ENCODE assay signal across 4 fruit fly cellular contexts in the genomic region with DNA sequence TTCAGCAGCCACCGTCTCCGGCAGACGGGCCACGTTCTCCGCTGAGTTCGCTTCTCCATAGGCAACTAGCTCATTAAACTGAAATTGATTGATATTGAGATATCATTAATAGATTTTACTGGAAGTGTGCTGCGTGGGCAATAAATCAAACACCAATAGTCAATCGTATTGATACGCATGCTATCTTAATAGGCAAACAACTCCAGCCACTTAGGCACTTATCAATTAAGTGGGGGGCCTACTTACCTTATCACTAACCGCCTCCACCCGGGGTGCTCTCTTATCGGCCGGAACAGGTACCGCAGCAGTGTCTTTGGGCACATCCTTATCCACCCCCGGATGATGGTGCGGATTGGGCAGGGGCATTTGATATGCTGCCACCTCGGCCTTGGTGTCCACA.
A peak's percentile ranks its signal among the peaks of the same experiment; 100 is the strongest.
TF ChIP-seq lines count a peak whose summit lies in the region.

No protein-coding gene starts in this region.

- no peak for TF ChIP-seq CTCF in whole organism, embryonic (GFP tag; optimal IDR thresholded peaks at IDR 0.05; lab: Kevin White, UChicago)

TF ChIP-seq in whole organism, adult, 20 proteins besides CTCF, POLR2A, EP300 and RAD21:
- no peak for TF ChIP-seq ovo (GFP tag; optimal IDR thresholded peaks at IDR 0.05; lab: Kevin White, UChicago)
- TF ChIP-seq Crg-1 (GFP tag; optimal IDR thresholded peaks at IDR 0.05; lab: Kevin White, UChicago), result no peak
- no peak for TF ChIP-seq toe (GFP tag; optimal IDR thresholded peaks at IDR 0.05; lab: Kevin White, UChicago)
- TF ChIP-seq CG1620 (GFP tag; optimal IDR thresholded peaks at IDR 0.05; lab: Kevin White, UChicago), result no peak
- peak; percentile 9 for TF ChIP-seq CG33017 (tag; optimal IDR thresholded peaks at IDR 0.05; lab: Kevin White, UChicago)
- TF ChIP-seq cic (GFP tag; optimal IDR thresholded peaks at IDR 0.05; lab: Kevin White, UChicago), result peak; percentile 60

TF ChIP-seq in whole organism, embryonic, 481 proteins besides CTCF, POLR2A, EP300 and RAD21 (continues in another document):
- no peak for TF ChIP-seq ranshi (GFP tag; IDR thresholded peaks at IDR 0.05; lab: Robert Waterston, UW)
- no peak for TF ChIP-seq CG12219 (GFP tag; optimal IDR thresholded peaks at IDR 0.05; lab: Kevin White, UChicago)
- TF ChIP-seq Hey (tag; optimal IDR thresholded peaks at IDR 0.05; lab: Kevin White, UChicago), result peak; percentile 98
- 0 out of 3 replicates have a peak, but pooled peaks have one; percentile 22 for TF ChIP-seq otp (GFP tag; IDR thresholded peaks at IDR 0.05; lab: Robert Waterston, UW)
- no peak for TF ChIP-seq Dip3 (GFP tag; optimal IDR thresholded peaks at IDR 0.05; lab: Kevin White, UChicago)
- no peak for TF ChIP-seq Dek (tag; optimal IDR thresholded peaks at IDR 0.05; lab: Kevin White, UChicago)
- no peak for TF ChIP-seq Stat92E (GFP tag; optimal IDR thresholded peaks at IDR 0.05; lab: Kevin White, UChicago)
- no peak for TF ChIP-seq so (GFP tag; IDR thresholded peaks at IDR 0.05; lab: Robert Waterston, UW)
- no peak for TF ChIP-seq tll (GFP tag; optimal IDR thresholded peaks at IDR 0.05; lab: Kevin White, UChicago)
- peak; percentile 99 for TF ChIP-seq sug (tag; optimal IDR thresholded peaks at IDR 0.05; lab: Kevin White, UChicago)
- TF ChIP-seq GATAe (GFP tag; conservative IDR thresholded peaks at IDR 0.05; lab: Robert Waterston, UW), result peak; percentile 87; the same call in 1 of the 2 replicates
- TF ChIP-seq twi (tag; optimal IDR thresholded peaks at IDR 0.05; lab: Kevin White, UChicago), result no peak
- TF ChIP-seq sim (GFP tag; IDR thresholded peaks at IDR 0.05; lab: Robert Waterston, UW), result no peak
- TF ChIP-seq Elba2 (GFP tag; optimal IDR thresholded peaks at IDR 0.05; lab: Kevin White, UChicago), result no peak
- TF ChIP-seq bbx (GFP tag; IDR thresholded peaks at IDR 0.05; lab: Robert Waterston, UW; ENCODE audit: partially characterized antibody), result no peak
- TF ChIP-seq bsh (GFP tag; optimal IDR thresholded peaks at IDR 0.05; lab: Kevin White, UChicago), result no peak
- TF ChIP-seq grn (GFP tag; optimal IDR thresholded peaks at IDR 0.05; lab: Kevin White, UChicago), result peak; percentile 97
- peak; percentile 70 for TF ChIP-seq CG34376 (GFP tag; optimal IDR thresholded peaks at IDR 0.05; lab: Kevin White, UChicago)
- TF ChIP-seq CG11093 (GFP tag; IDR thresholded peaks at IDR 0.05; lab: Robert Waterston, UW), result no peak
- TF ChIP-seq CG10543 (GFP tag; optimal IDR thresholded peaks at IDR 0.05; lab: Kevin White, UChicago), result peak; percentile 38
- no peak for TF ChIP-seq Camta (GFP tag; optimal IDR thresholded peaks at IDR 0.05; lab: Kevin White, UChicago)
- TF ChIP-seq pzg (GFP tag; optimal IDR thresholded peaks at IDR 0.05; lab: Kevin White, UChicago), result no peak
- TF ChIP-seq Drgx (GFP tag; IDR thresholded peaks at IDR 0.05; lab: Robert Waterston, UW), result no peak
- no peak for TF ChIP-seq Xbp1 (GFP tag; optimal IDR thresholded peaks at IDR 0.05; lab: Kevin White, UChicago)
- TF ChIP-seq ssp (GFP tag; IDR thresholded peaks at IDR 0.05; lab: Robert Waterston, UW), result no peak
- no peak for TF ChIP-seq Hr78 (GFP tag; optimal IDR thresholded peaks at IDR 0.05; lab: Kevin White, UChicago)
- TF ChIP-seq CG3407 (GFP tag; optimal IDR thresholded peaks at IDR 0.05; lab: Kevin White, UChicago), result no peak
- TF ChIP-seq CG7271 (tag; optimal IDR thresholded peaks at IDR 0.05; lab: Kevin White, UChicago), result no peak

TF ChIP-seq in whole organism, prepupa, 60 proteins besides CTCF, POLR2A, EP300 and RAD21:
- TF ChIP-seq fkh (GFP tag; optimal IDR thresholded peaks at IDR 0.05; lab: Kevin White, UChicago) (peak; percentile 54), CG8319 (GFP tag; optimal IDR thresholded peaks at IDR 0.05; lab: Kevin White, UChicago) (no peak), Hr39 (GFP tag; optimal IDR thresholded peaks at IDR 0.05; lab: Kevin White, UChicago) (no peak), fd85E (GFP tag; optimal IDR thresholded peaks at IDR 0.05; lab: Kevin White, UChicago) (no peak), CG32006 (GFP tag; optimal IDR thresholded peaks at IDR 0.05; lab: Kevin White, UChicago) (no peak), achi (GFP tag; optimal IDR thresholded peaks at IDR 0.05; lab: Kevin White, UChicago) (no peak), Ets21C (GFP tag; optimal IDR thresholded peaks at IDR 0.05; lab: Kevin White, UChicago) (no peak), Gug (GFP tag; IDR thresholded peaks at IDR 0.05; lab: Robert Waterston, UW) (no peak)

TF ChIP-seq in whole organism, wandering third instar larva, 38 proteins besides CTCF, POLR2A, EP300 and RAD21:
- TF ChIP-seq h (GFP tag; optimal IDR thresholded peaks at IDR 0.05; lab: Kevin White, UChicago) (peak; percentile 85), fru (GFP tag; optimal IDR thresholded peaks at IDR 0.05; lab: Kevin White, UChicago) (no peak), brk (GFP tag; optimal IDR thresholded peaks at IDR 0.05; lab: Kevin White, UChicago) (no peak), br (GFP tag; optimal IDR thresholded peaks at IDR 0.05; lab: Kevin White, UChicago) (no peak), GATAd (GFP tag; optimal IDR thresholded peaks at IDR 0.05; lab: Kevin White, UChicago) (no peak), pan (optimal IDR thresholded peaks at IDR 0.05; lab: Kevin White, UChicago) (no peak), Abd-B (GFP tag; optimal IDR thresholded peaks at IDR 0.05; lab: Kevin White, UChicago) (no peak)
